Fruit fly (Drosophila melanogaster): Measurements from ENCODE around the gene BBS1.
A peak's percentile ranks its signal among the peaks of the same experiment; 100 is the strongest.

- TF ChIP-seq pan (optimal IDR thresholded peaks at IDR 0.05), result no peak
- peak in 1 of 2 experiments; percentile 4 for TF ChIP-seq EcR (GFP tag; optimal IDR thresholded peaks at IDR 0.05)
- no peak for TF ChIP-seq CG8478 (optimal IDR thresholded peaks at IDR 0.05)
- no peak for TF ChIP-seq usp (GFP tag; optimal IDR thresholded peaks at IDR 0.05)
- TF ChIP-seq psq (optimal IDR thresholded peaks at IDR 0.05), result no peak
- no peak for TF ChIP-seq Dll (optimal IDR thresholded peaks at IDR 0.05)
Observed at dm6 chr3L:7113010-7113409, 12.7 kb upstream of the BBS1 start.
